Worm (Caenorhabditis elegans) whole organism, L4 larva: Measurements from ENCODE around the gene asp-1.

Source experiments
- ceh-28 ChIP-seq: fragments of 150-350 bp; optimal IDR thresholded peaks from 2 replicates; lab custom pipeline; 2014; ENCODE audit warnings: missing biosample characterization, missing genetic modification reagents, missing genetic modification characterization
- egl-27 ChIP-seq: sonication (generic microtip); optimal IDR thresholded peaks from 3 replicates; lab custom pipeline; 2017; ENCODE audit warnings: missing biosample characterization, missing genetic modification reagents, missing genetic modification characterization
- lin-1 ChIP-seq: fragments of 200-800 bp; sonication (Bioruptor generic); IDR thresholded peaks from 2 replicates; pipeline ENCODE4 v1.3.6; 2022; ENCODE audit warnings: missing genetic modification reagents, missing genetic modification characterization, missing compliant biosample characterization
- lin-39 ChIP-seq: fragments of 150-350 bp; optimal IDR thresholded peaks from 2 replicates; lab custom pipeline; 2014; ENCODE audit warnings: missing biosample characterization, missing genetic modification reagents, missing genetic modification characterization
- mdl-1 ChIP-seq, 2 experiments: fragments of 150-350 bp in 1 of 2; sonication (generic microtip) in 1 of 2; optimal IDR thresholded peaks; 2 replicates each; lab custom pipeline; 2014 to 2017; ENCODE audit warnings: missing biosample characterization in 2 of 2, missing genetic modification characterization in 2 of 2
- nhr-28 ChIP-seq: fragments of 150-350 bp; optimal IDR thresholded peaks from 2 replicates; lab custom pipeline; 2014; ENCODE audit warnings: missing biosample characterization, missing genetic modification characterization
- pqm-1 ChIP-seq: sonication (generic microtip); optimal IDR thresholded peaks from 2 replicates; lab custom pipeline; 2017; ENCODE audit warnings: missing biosample characterization, missing genetic modification characterization

ce11 chrV:19000542-19000941 lies 50.0 kb downstream of the asp-1 start:
- TF ChIP-seq lin-39 (tag; lab: Kevin White, UChicago) (no peak), egl-27 (tag; lab: Kevin White, UChicago) (no peak), ceh-28 (tag; lab: Kevin White, UChicago) (no peak), lin-1 (GFP tag; lab: Robert Waterston, UW) (no peak), nhr-28 (no peak), pqm-1 (tag; lab: Kevin White, UChicago) (no peak), mdl-1 (tag; optimal IDR thresholded peaks at IDR 0.05; lab: Kevin White, UChicago) (no peak)
